Fruit fly (Drosophila melanogaster): ENCODE data around the gene OtopLa.

dm6 chrX:5690651-5691379 lies 42.5 kb upstream of the OtopLa start:
- TF ChIP-seq CG32264 (GFP tag; optimal IDR thresholded peaks at IDR 0.05), result no peak
- no peak for TF ChIP-seq sage (GFP tag; optimal IDR thresholded peaks at IDR 0.05)
- TF ChIP-seq HLH106 (tag; optimal IDR thresholded peaks at IDR 0.05), result no peak
- TF ChIP-seq jim (GFP tag; optimal IDR thresholded peaks at IDR 0.05), result no peak
- no peak for TF ChIP-seq Mio (GFP tag; optimal IDR thresholded peaks at IDR 0.05)
- no peak for TF ChIP-seq OdsH (GFP tag; optimal IDR thresholded peaks at IDR 0.05)
- no peak for TF ChIP-seq fru (GFP tag; optimal IDR thresholded peaks at IDR 0.05)

Data from whole organism, wandering third instar larva.